Worm (Caenorhabditis elegans) whole organism, L1 larva: ENCODE measurements around the gene smut-1.

Experiments used
- C04F5.9 ChIP-seq: sonication (generic microtip); optimal IDR thresholded peaks from 2 replicates; lab custom pipeline; 2016; ENCODE audit warnings: missing genetic modification characterization, missing compliant biosample characterization
- alr-1 ChIP-seq: fragments of 200-800 bp; sonication (Bioruptor generic); optimal IDR thresholded peaks from 2 replicates; lab custom pipeline; 2018; ENCODE audit warnings: borderline replicate concordance, mild to moderate bottlenecking, missing genetic modification characterization, missing compliant biosample characterization
- aly-2 ChIP-seq: fragments of 150-350 bp; optimal IDR thresholded peaks from 2 replicates; lab custom pipeline; 2014; ENCODE audit warnings: missing biosample characterization, missing genetic modification characterization
- blmp-1 ChIP-seq: fragments of 150-350 bp; optimal IDR thresholded peaks from 2 replicates; lab custom pipeline; 2014; ENCODE audit warnings: missing biosample characterization, missing genetic modification characterization
- ceh-82 ChIP-seq, 3 experiments: fragments of 150-350 bp in 1 of 3; sonication (generic microtip) in 2 of 3; optimal IDR thresholded peaks; 2 replicates each; lab custom pipeline; 2014 to 2017; ENCODE audit warnings: missing biosample characterization in 3 of 3, missing genetic modification characterization in 3 of 3
- ceh-88 ChIP-seq: fragments of 200-800 bp; sonication (Bioruptor generic); IDR thresholded peaks from 2 replicates; pipeline ENCODE4 v1.3.6; 2022; ENCODE audit warnings: missing genetic modification characterization, missing compliant biosample characterization
- efl-1 ChIP-seq, 4 experiments: fragments of 150-350 bp; optimal IDR thresholded peaks in 3 of 4; peaks in 1 of 4; 1 replicate in 1 of 4; 2 replicates in 3 of 4; lab custom pipeline; 2014; ENCODE audit warnings: missing biosample characterization in 2 of 4, missing genetic modification characterization in 2 of 4, missing genetic modification reagents in 2 of 4
- efl-3 ChIP-seq: fragments of 200-800 bp; sonication (Bioruptor generic); optimal IDR thresholded peaks from 2 replicates; lab custom pipeline; 2018; ENCODE audit warnings: mild to moderate bottlenecking, missing genetic modification characterization, missing compliant biosample characterization
- egl-27 ChIP-seq, 2 experiments: fragments of 150-350 bp in 1 of 2; sonication (generic microtip); optimal IDR thresholded peaks; 3 replicates each; lab custom pipeline; 2017 to 2018; ENCODE audit warnings: missing biosample characterization in 2 of 2, missing genetic modification characterization in 2 of 2, missing genetic modification reagents in 2 of 2
- elt-2 ChIP-seq: sonication (generic microtip); optimal IDR thresholded peaks from 2 replicates; lab custom pipeline; 2016; ENCODE audit warnings: missing genetic modification characterization, mild to moderate bottlenecking, inconsistent platforms, missing compliant biosample characterization, missing genetic modification reagents
- elt-3 ChIP-seq, 6 experiments: fragments of 150-350 bp in 1 of 6; sonication (generic microtip); optimal IDR thresholded peaks; 2 replicates each; lab custom pipeline; 2017 to 2018; ENCODE audit warnings: missing biosample characterization in 6 of 6, missing genetic modification characterization in 6 of 6, inconsistent platforms in 1 of 6
- ets-5 ChIP-seq: fragments of 200-800 bp; sonication (Bioruptor generic); IDR thresholded peaks from 2 replicates; pipeline ENCODE4 v1.3.6; 2022; ENCODE audit warnings: missing genetic modification characterization, missing compliant biosample characterization
- fkh-10 ChIP-seq: sonication (generic microtip); optimal IDR thresholded peaks from 2 replicates; lab custom pipeline; 2017; ENCODE audit warnings: missing biosample characterization, missing genetic modification reagents, missing genetic modification characterization
- fkh-8 ChIP-seq: sonication (generic microtip); optimal IDR thresholded peaks from 2 replicates; lab custom pipeline; 2016; ENCODE audit warnings: mild to moderate bottlenecking, missing genetic modification characterization, missing compliant biosample characterization
- fos-1 ChIP-seq: fragments of 150-350 bp; optimal IDR thresholded peaks from 2 replicates; lab custom pipeline; 2014; ENCODE audit warnings: missing biosample characterization, missing genetic modification characterization
- grh-1 ChIP-seq: fragments of 200-800 bp; sonication (Bioruptor generic); IDR thresholded peaks from 2 replicates; pipeline ENCODE4 v1.3.6; 2022; ENCODE audit warnings: missing genetic modification reagents, missing genetic modification characterization, missing compliant biosample characterization
- hlh-17 ChIP-seq: fragments of 200-800 bp; sonication (Bioruptor generic); optimal IDR thresholded peaks from 2 replicates; lab custom pipeline; 2018; ENCODE audit warnings: missing genetic modification characterization, mild to moderate bottlenecking, missing compliant biosample characterization, moderate library complexity, borderline replicate concordance
- isw-1 ChIP-seq: fragments of 200-800 bp; sonication (Bioruptor generic); IDR thresholded peaks from 2 replicates; pipeline ENCODE4 v1.3.6; 2022; ENCODE audit warnings: missing genetic modification characterization, missing compliant biosample characterization
- jun-1 ChIP-seq: fragments of 150-350 bp; optimal IDR thresholded peaks from 2 replicates; lab custom pipeline; 2014; ENCODE audit warnings: missing biosample characterization, missing genetic modification reagents, missing genetic modification characterization
- lin-13 ChIP-seq: fragments of 150-350 bp; optimal IDR thresholded peaks from 2 replicates; lab custom pipeline; 2014; ENCODE audit warnings: missing biosample characterization, missing genetic modification reagents, missing genetic modification characterization
- lin-35 ChIP-seq, 2 experiments: fragments of 150-350 bp; optimal IDR thresholded peaks; 2 replicates each; lab custom pipeline; 2014; ENCODE audit warnings: missing biosample characterization in 2 of 2, missing genetic modification characterization in 2 of 2, missing genetic modification reagents in 2 of 2
- lin-39 ChIP-seq: fragments of 150-350 bp; optimal IDR thresholded peaks from 2 replicates; lab custom pipeline; 2014; ENCODE audit warnings: missing biosample characterization, missing genetic modification reagents, missing genetic modification characterization
- lsy-2 ChIP-seq, 2 experiments: fragments of 150-350 bp; optimal IDR thresholded peaks; 2 replicates each; lab custom pipeline; 2014; ENCODE audit warnings: missing biosample characterization in 2 of 2, missing genetic modification characterization in 2 of 2
- mab-9 ChIP-seq: fragments of 200-800 bp; sonication (Bioruptor generic); IDR thresholded peaks from 2 replicates; pipeline ENCODE4 v1.3.6; 2022; ENCODE audit warnings: missing genetic modification reagents, missing genetic modification characterization, missing compliant biosample characterization
- mep-1 ChIP-seq: fragments of 150-350 bp; optimal IDR thresholded peaks from 2 replicates; lab custom pipeline; 2014; ENCODE audit warnings: missing biosample characterization, missing genetic modification characterization
- nhr-11 ChIP-seq: fragments of 150-350 bp; optimal IDR thresholded peaks from 2 replicates; lab custom pipeline; 2014; ENCODE audit warnings: missing biosample characterization, missing genetic modification characterization
- nhr-12 ChIP-seq: sonication (generic microtip); optimal IDR thresholded peaks from 2 replicates; lab custom pipeline; 2017; ENCODE audit warnings: missing biosample characterization, missing genetic modification characterization
- nhr-19 ChIP-seq: fragments of 200-800 bp; sonication (Bioruptor generic); conservative IDR thresholded peaks from 2 replicates; pipeline ENCODE4 v1.3.6; 2022; ENCODE audit warnings: missing genetic modification characterization, missing compliant biosample characterization
- nhr-20 ChIP-seq: sonication (generic microtip); optimal IDR thresholded peaks from 2 replicates; lab custom pipeline; 2016; ENCODE audit warnings: mild to moderate bottlenecking, missing genetic modification characterization, missing compliant biosample characterization
- nhr-47 ChIP-seq: sonication (generic microtip); optimal IDR thresholded peaks from 2 replicates; lab custom pipeline; 2016; ENCODE audit warnings: mild to moderate bottlenecking, missing genetic modification characterization, moderate library complexity, missing compliant biosample characterization
- nhr-77 ChIP-seq: fragments of 150-350 bp; optimal IDR thresholded peaks from 2 replicates; lab custom pipeline; 2014; ENCODE audit warnings: missing biosample characterization, missing genetic modification characterization
- nhr-84 ChIP-seq: sonication (generic microtip); optimal IDR thresholded peaks from 2 replicates; lab custom pipeline; 2017; ENCODE audit warnings: missing biosample characterization, missing genetic modification characterization
- nhr-85 ChIP-seq: sonication (generic microtip); peaks from one replicate; lab custom pipeline; 2016; ENCODE audit warnings: missing genetic modification characterization, inconsistent platforms, missing compliant biosample characterization
- nhr-90 ChIP-seq: sonication (generic microtip); optimal IDR thresholded peaks from 2 replicates; lab custom pipeline; 2016; ENCODE audit warnings: mild to moderate bottlenecking, missing genetic modification characterization, missing compliant biosample characterization; ENCODE audit not compliant: poor library complexity
- pqm-1 ChIP-seq: sonication (generic microtip); optimal IDR thresholded peaks from 3 replicates; lab custom pipeline; 2017; ENCODE audit warnings: missing biosample characterization, missing genetic modification characterization
- rnt-1 ChIP-seq: sonication (generic microtip); optimal IDR thresholded peaks from 2 replicates; lab custom pipeline; 2016; ENCODE audit warnings: mild to moderate bottlenecking, missing genetic modification characterization, moderate library complexity, missing compliant biosample characterization
- skn-1 ChIP-seq: fragments of 150-350 bp; optimal IDR thresholded peaks from 2 replicates; lab custom pipeline; 2014; ENCODE audit warnings: missing biosample characterization, missing genetic modification characterization
- snpc-4 ChIP-seq: fragments of 150-350 bp; optimal IDR thresholded peaks from 2 replicates; lab custom pipeline; 2014; ENCODE audit warnings: missing biosample characterization, missing genetic modification characterization
- sup-37 ChIP-seq: fragments of 200-800 bp; sonication (Bioruptor generic); optimal IDR thresholded peaks from 2 replicates; lab custom pipeline; 2018; ENCODE audit warnings: mild to moderate bottlenecking, missing genetic modification characterization, missing compliant biosample characterization
- swsn-7 ChIP-seq: sonication (generic microtip); optimal IDR thresholded peaks from 2 replicates; lab custom pipeline; 2016; ENCODE audit warnings: missing genetic modification characterization, missing compliant biosample characterization
- tbx-2 ChIP-seq: sonication (generic microtip); optimal IDR thresholded peaks from 2 replicates; lab custom pipeline; 2016; ENCODE audit warnings: missing genetic modification characterization, missing compliant biosample characterization
- tlp-1 ChIP-seq: fragments of 150-350 bp; optimal IDR thresholded peaks from 2 replicates; lab custom pipeline; 2014; ENCODE audit warnings: missing biosample characterization, missing genetic modification characterization
- unc-130 ChIP-seq: fragments of 150-350 bp; optimal IDR thresholded peaks from 2 replicates; lab custom pipeline; 2017; ENCODE audit warnings: missing biosample characterization, missing genetic modification characterization, inconsistent platforms
- unc-30 ChIP-seq: sonication (generic microtip); optimal IDR thresholded peaks from 2 replicates; lab custom pipeline; 2017; ENCODE audit warnings: missing biosample characterization, missing genetic modification characterization
- unc-86 ChIP-seq: sonication (generic microtip); optimal IDR thresholded peaks from 2 replicates; lab custom pipeline; 2016; ENCODE audit warnings: missing genetic modification characterization, missing compliant biosample characterization
- unc-98 ChIP-seq: fragments of 200-800 bp; sonication (Bioruptor generic); IDR thresholded peaks from 2 replicates; pipeline ENCODE4 v1.3.6; 2022; ENCODE audit warnings: missing genetic modification characterization, missing compliant biosample characterization
- vab-15 ChIP-seq: sonication (generic microtip); optimal IDR thresholded peaks from 2 replicates; lab custom pipeline; 2017; ENCODE audit warnings: missing genotype, mild to moderate bottlenecking, missing genetic modification characterization, missing compliant biosample characterization
- ztf-11 ChIP-seq, 2 experiments: sonication (generic microtip); optimal IDR thresholded peaks; 2 replicates each; lab custom pipeline; 2016 to 2017; ENCODE audit warnings: missing genetic modification characterization in 2 of 2, missing biosample characterization in 1 of 2, missing compliant biosample characterization in 1 of 2
- ztf-4 ChIP-seq: fragments of 150-350 bp; optimal IDR thresholded peaks from 2 replicates; lab custom pipeline; 2014; ENCODE audit warnings: missing biosample characterization, missing genetic modification characterization

Gene smut-1

DNA sequence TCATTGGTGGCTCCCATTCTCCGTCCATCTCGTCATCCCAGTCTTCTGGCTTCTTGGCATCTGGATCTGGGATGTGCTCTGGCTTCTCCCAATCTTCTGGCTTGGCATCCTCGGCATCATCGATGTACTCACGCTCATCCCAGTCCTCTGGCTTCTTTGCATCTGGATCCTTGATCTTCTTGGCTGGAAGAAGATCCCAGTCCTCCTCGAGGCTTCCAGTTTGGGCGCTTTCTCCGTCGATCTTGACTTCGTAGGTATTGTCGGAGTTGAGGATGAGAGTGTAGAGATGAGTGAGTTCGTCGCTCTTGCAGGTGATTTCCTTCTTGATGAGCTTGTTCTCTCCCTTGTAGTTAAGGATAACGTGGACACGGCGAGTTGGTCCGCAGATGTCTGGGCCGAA lies 2.7 kb downstream of the smut-1 start:
- peak; percentile 27 for TF ChIP-seq rnt-1 (tag; lab: Kevin White, UChicago)
- peak; percentile 35 for TF ChIP-seq nhr-85 (tag; lab: Kevin White, UChicago)
- no peak for TF ChIP-seq ceh-88 (GFP tag; lab: Robert Waterston, UW)
- peak; percentile 60 for TF ChIP-seq alr-1 (tag; lab: Kevin White, UChicago)
- TF ChIP-seq efl-1 (optimal IDR thresholded peaks at IDR 0.05; lab: Kevin White, UChicago): no peak
- peak in 1 of 2 experiments; percentile 78 for TF ChIP-seq efl-1 (GFP tag; optimal IDR thresholded peaks at IDR 0.05 in 1 of 2; lab: Kevin White, UChicago)
- 0 out of 2 replicates have a peak, but pooled peaks have one; percentile 58 for TF ChIP-seq ets-5 (GFP tag; lab: Robert Waterston, UW)
- TF ChIP-seq C04F5.9 (tag; lab: Kevin White, UChicago): no peak
- TF ChIP-seq, all 84 proteins: peak for 5

ce11 chrV:6100492-6101004 lies 3.6 kb downstream of the smut-1 start, which contains the start of gene crt-1:
crt-1 (minus strand) TSS chrV:6100542.
- peak; percentile 72 for TF ChIP-seq blmp-1 (tag; lab: Kevin White, UChicago)
- TF ChIP-seq nhr-90 (tag; lab: Kevin White, UChicago): peak; percentile 94
- peak; percentile 72 for TF ChIP-seq fos-1 (tag; lab: Kevin White, UChicago)
- TF ChIP-seq grh-1 (GFP tag; lab: Robert Waterston, UW): peak; percentile 97
- TF ChIP-seq elt-3 (tag; optimal IDR thresholded peaks at IDR 0.05; lab: Kevin White, UChicago): peak in 4 of 6 experiments; percentile 46 to 88 (median 75)
- TF ChIP-seq tbx-2 (tag; lab: Kevin White, UChicago): peak; percentile 96
- TF ChIP-seq ceh-82 (tag; optimal IDR thresholded peaks at IDR 0.05; lab: Kevin White, UChicago): peak; percentile 76 to 92 (median 89)
- peak; percentile 96 for TF ChIP-seq fkh-8 (tag; lab: Kevin White, UChicago)
- TF ChIP-seq rnt-1 (tag; lab: Kevin White, UChicago): peak; percentile 94
- peak; percentile 84 for TF ChIP-seq jun-1 (tag; lab: Kevin White, UChicago)
- peak; percentile 88 for TF ChIP-seq lin-35 (GFP tag; optimal IDR thresholded peaks at IDR 0.05; lab: Kevin White, UChicago)
- peak; percentile 88 to 89 for TF ChIP-seq efl-1 (optimal IDR thresholded peaks at IDR 0.05; lab: Kevin White, UChicago)
- TF ChIP-seq efl-1 (GFP tag; optimal IDR thresholded peaks at IDR 0.05 in 1 of 2; lab: Kevin White, UChicago): peak; percentile 78 to 98
- peak; percentile 68 for TF ChIP-seq efl-3
- no peak for TF ChIP-seq pqm-1
- TF ChIP-seq fkh-10 (GFP tag; lab: Kevin White, UChicago): peak; percentile 74
- TF ChIP-seq ztf-11 (tag; optimal IDR thresholded peaks at IDR 0.05; lab: Kevin White, UChicago): peak in 1 of 2 experiments; percentile 93
- peak; percentile 78 for TF ChIP-seq nhr-11 (tag; lab: Kevin White, UChicago)
- TF ChIP-seq nhr-85 (tag; lab: Kevin White, UChicago): peak; percentile 94
- TF ChIP-seq lin-13: peak; percentile 95
- TF ChIP-seq unc-130 (tag; lab: Kevin White, UChicago): peak; percentile 74
- peak; percentile 97 for TF ChIP-seq nhr-20 (tag; lab: Kevin White, UChicago)
- no peak for TF ChIP-seq nhr-84 (tag; lab: Kevin White, UChicago)
- peak; percentile 52 for TF ChIP-seq aly-2 (tag; lab: Kevin White, UChicago)
- peak; percentile 96 for TF ChIP-seq swsn-7 (tag; lab: Kevin White, UChicago)
- peak; percentile 68 for TF ChIP-seq lin-39 (tag; lab: Kevin White, UChicago)
- TF ChIP-seq sup-37 (GFP tag; lab: Kevin White, UChicago): peak; percentile 95
- peak; percentile 95 to 96 for TF ChIP-seq lsy-2 (tag; optimal IDR thresholded peaks at IDR 0.05; lab: Kevin White, UChicago)
- TF ChIP-seq mep-1 (tag; lab: Kevin White, UChicago): peak; percentile 81
- no peak for TF ChIP-seq unc-30 (tag; lab: Kevin White, UChicago)
- no peak for TF ChIP-seq vab-15
- no peak for TF ChIP-seq hlh-17 (GFP tag; lab: Kevin White, UChicago)
- TF ChIP-seq C04F5.9 (tag; lab: Kevin White, UChicago): peak; percentile 63
- TF ChIP-seq nhr-12 (tag; lab: Kevin White, UChicago): no peak
- peak; percentile 85 for TF ChIP-seq mab-9 (GFP tag; lab: Robert Waterston, UW)
- TF ChIP-seq nhr-19 (GFP tag; lab: Robert Waterston, UW): peak; percentile 95
- peak; percentile 26 to 73 for TF ChIP-seq egl-27 (tag; optimal IDR thresholded peaks at IDR 0.05; lab: Kevin White, UChicago)
- TF ChIP-seq elt-2 (tag; lab: Kevin White, UChicago): peak; percentile 93
- TF ChIP-seq nhr-77 (tag; lab: Kevin White, UChicago): peak; percentile 92
- TF ChIP-seq skn-1 (tag; lab: Kevin White, UChicago): peak; percentile 73
- TF ChIP-seq tlp-1 (tag; lab: Kevin White, UChicago): no peak
- TF ChIP-seq unc-86 (tag; lab: Kevin White, UChicago): peak; percentile 93
- peak; percentile 95 for TF ChIP-seq isw-1 (GFP tag; lab: Robert Waterston, UW)
- peak; percentile 97 for TF ChIP-seq nhr-47 (tag; lab: Kevin White, UChicago)
- peak; percentile 42 for TF ChIP-seq ztf-4
- TF ChIP-seq unc-98 (GFP tag; lab: Robert Waterston, UW): no peak
- TF ChIP-seq snpc-4 (tag; lab: Kevin White, UChicago): peak; percentile 63
